Worm (Caenorhabditis elegans) whole organism, young adult: ENCODE measurements around the gene C40A11.7.

ENCODE experiments used
- B0261.1 ChIP-seq: sonication (generic microtip); optimal IDR thresholded peaks from 2 replicates; lab custom pipeline; 2016; ENCODE audit warnings: mild to moderate bottlenecking, missing genetic modification characterization, moderate library complexity, missing compliant biosample characterization
- C06A6.2 ChIP-seq: fragments of 200-800 bp; sonication (Bioruptor generic); conservative IDR thresholded peaks from 2 replicates; pipeline ENCODE4 v1.3.6; 2022; ENCODE audit warnings: missing genetic modification characterization, missing compliant biosample characterization
- D2030.7 ChIP-seq: fragments of 200-800 bp; sonication (Bioruptor generic); IDR thresholded peaks from 2 replicates; pipeline ENCODE4 v1.3.6; 2022; ENCODE audit warnings: missing genetic modification reagents, missing genetic modification characterization, missing compliant biosample characterization
- F23B12.7 ChIP-seq: sonication (generic microtip); optimal IDR thresholded peaks from 2 replicates; lab custom pipeline; 2017; ENCODE audit warnings: missing genetic modification characterization, mild to moderate bottlenecking, missing compliant biosample characterization, antibody characterized with exemption, moderate library complexity; ENCODE audit not compliant: insufficient read depth
- Y53F4B.3 ChIP-seq: fragments of 200-800 bp; sonication (Bioruptor generic); IDR thresholded peaks from 2 replicates; pipeline ENCODE4 v1.3.6; 2022; ENCODE audit warnings: missing genetic modification reagents, missing genetic modification characterization, missing compliant biosample characterization
- Y95B8A.8 ChIP-seq: fragments of 200-800 bp; sonication (Bioruptor generic); IDR thresholded peaks from 2 replicates; pipeline ENCODE4 v1.3.6; 2022; ENCODE audit warnings: missing genetic modification reagents, missing genetic modification characterization, missing compliant biosample characterization
- aptf-2 ChIP-seq: fragments of 200-800 bp; sonication (Bioruptor generic); conservative IDR thresholded peaks from 2 replicates; pipeline ENCODE4 v1.3.6; 2022; ENCODE audit warnings: missing genetic modification reagents, missing genetic modification characterization, missing compliant biosample characterization
- aptf-3 ChIP-seq: fragments of 200-800 bp; sonication (Bioruptor generic); IDR thresholded peaks from 2 replicates; pipeline ENCODE4 v1.3.6; 2022; ENCODE audit warnings: missing genetic modification characterization, missing compliant biosample characterization
- attf-5 ChIP-seq: fragments of 200-800 bp; sonication (Bioruptor generic); optimal IDR thresholded peaks from 2 replicates; lab custom pipeline; 2018; ENCODE audit warnings: mild to moderate bottlenecking, missing genetic modification characterization, missing compliant biosample characterization
- ceh-100 ChIP-seq: fragments of 200-800 bp; sonication (Bioruptor generic); IDR thresholded peaks from 2 replicates; pipeline ENCODE4 v1.3.6; 2022; ENCODE audit warnings: missing genetic modification reagents, missing genetic modification characterization, missing compliant biosample characterization
- ceh-58 ChIP-seq: fragments of 200-800 bp; sonication (Bioruptor generic); IDR thresholded peaks from 2 replicates; pipeline ENCODE4 v1.3.6; 2022; ENCODE audit warnings: missing genetic modification characterization, missing compliant biosample characterization
- chd-7 ChIP-seq: sonication (generic microtip); optimal IDR thresholded peaks from 2 replicates; lab custom pipeline; 2016; ENCODE audit warnings: mild to moderate bottlenecking, missing genetic modification characterization, moderate library complexity, missing compliant biosample characterization
- dpl-1 ChIP-seq: fragments of 150-350 bp; optimal IDR thresholded peaks from 2 replicates; lab custom pipeline; 2014; ENCODE audit warnings: missing biosample characterization, missing genetic modification reagents, missing genetic modification characterization
- egrh-3 ChIP-seq: fragments of 200-800 bp; sonication (Bioruptor generic); IDR thresholded peaks from 2 replicates; pipeline ENCODE4 v1.3.6; 2022; ENCODE audit warnings: missing genetic modification reagents, missing genetic modification characterization, missing compliant biosample characterization
- ekl-4 ChIP-seq: fragments of 200-800 bp; sonication (Bioruptor generic); IDR thresholded peaks from 2 replicates; pipeline ENCODE4 v1.3.6; 2022; ENCODE audit warnings: missing genetic modification reagents, missing genetic modification characterization, missing compliant biosample characterization
- gei-17 ChIP-seq: fragments of 200-800 bp; sonication (Bioruptor generic); optimal IDR thresholded peaks from 2 replicates; lab custom pipeline; 2018; ENCODE audit warnings: mild to moderate bottlenecking, missing genetic modification characterization, missing compliant biosample characterization
- him-1 ChIP-seq: sonication (generic microtip); optimal IDR thresholded peaks from 2 replicates; lab custom pipeline; 2016; ENCODE audit warnings: missing genotype, missing genetic modification reagents, missing genetic modification characterization, missing compliant biosample characterization
- hlh-12 ChIP-seq: sonication (generic microtip); optimal IDR thresholded peaks from 2 replicates; lab custom pipeline; 2016; ENCODE audit warnings: missing genetic modification characterization, missing compliant biosample characterization
- hmg-1.2 ChIP-seq: fragments of 200-800 bp; sonication (Bioruptor generic); IDR thresholded peaks from 2 replicates; pipeline ENCODE4 v1.3.6; 2022; ENCODE audit warnings: missing genetic modification reagents, missing genetic modification characterization, missing compliant biosample characterization
- lag-1 ChIP-seq: fragments of 200-800 bp; sonication (Bioruptor generic); IDR thresholded peaks from 2 replicates; pipeline ENCODE4 v1.3.6; 2022; ENCODE audit warnings: missing genetic modification reagents, missing genetic modification characterization, missing compliant biosample characterization
- let-607 ChIP-seq, 2 experiments: fragments of 200-800 bp in 1 of 2; sonication (Bioruptor generic) in 1 of 2; sonication (generic microtip) in 1 of 2; optimal IDR thresholded peaks; 2 replicates each; lab custom pipeline; 2016 to 2018; ENCODE audit warnings: mild to moderate bottlenecking in 2 of 2, missing compliant biosample characterization in 2 of 2, missing genetic modification characterization in 2 of 2, moderate library complexity in 2 of 2, missing genotype in 1 of 2
- lin-35 ChIP-seq, 3 experiments: fragments of 150-350 bp in 2 of 3; sonication (generic microtip) in 1 of 3; optimal IDR thresholded peaks; 2 replicates each; lab custom pipeline; 2014 to 2018; ENCODE audit warnings: missing biosample characterization in 3 of 3, missing genetic modification characterization in 3 of 3, missing genetic modification reagents in 3 of 3
- lin-40 ChIP-seq: sonication (generic microtip); optimal IDR thresholded peaks from 2 replicates; lab custom pipeline; 2016; ENCODE audit warnings: missing genetic modification characterization, mild to moderate bottlenecking, missing compliant biosample characterization, missing genotype, missing genetic modification reagents
- lin-54 ChIP-seq: fragments of 200-800 bp; sonication (Bioruptor generic); optimal IDR thresholded peaks from 2 replicates; lab custom pipeline; 2018; ENCODE audit warnings: mild to moderate bottlenecking, missing genetic modification characterization, missing compliant biosample characterization
- lir-1 ChIP-seq: fragments of 200-800 bp; sonication (Bioruptor generic); conservative IDR thresholded peaks from 2 replicates; pipeline ENCODE4 v1.3.6; 2022; ENCODE audit warnings: missing genetic modification reagents, missing genetic modification characterization, missing compliant biosample characterization
- lsl-1 ChIP-seq: fragments of 200-800 bp; sonication (Bioruptor generic); optimal IDR thresholded peaks from 2 replicates; lab custom pipeline; 2018; ENCODE audit warnings: mild to moderate bottlenecking, missing genetic modification characterization, moderate library complexity, missing compliant biosample characterization
- mes-4 ChIP-seq: sonication (generic microtip); optimal IDR thresholded peaks from 2 replicates; lab custom pipeline; 2016; ENCODE audit warnings: missing genotype, missing genetic modification characterization, missing compliant biosample characterization
- nfyb-1 ChIP-seq: fragments of 200-800 bp; sonication (Bioruptor generic); IDR thresholded peaks from 2 replicates; pipeline ENCODE4 v1.3.6; 2022; ENCODE audit warnings: missing genetic modification reagents, missing genetic modification characterization, missing compliant biosample characterization
- rec-8 ChIP-seq, 2 experiments: sonication (generic microtip); optimal IDR thresholded peaks; 2 replicates each; lab custom pipeline; 2016; ENCODE audit warnings: mild to moderate bottlenecking in 2 of 2, missing genetic modification characterization in 2 of 2, missing genetic modification reagents in 2 of 2, missing genotype in 2 of 2, missing biosample characterization in 1 of 2, missing compliant biosample characterization in 1 of 2, moderate library complexity in 1 of 2
- rpc-1 ChIP-seq, 2 experiments: fragments of 150-350 bp in 1 of 2; sonication (generic microtip) in 1 of 2; optimal IDR thresholded peaks; 2 replicates each; lab custom pipeline; 2014 to 2018; ENCODE audit warnings: missing biosample characterization in 1 of 2, missing genetic modification characterization in 1 of 2, missing genetic modification reagents in 1 of 2, missing genotype in 1 of 2
- tbp1 ChIP-seq: fragments of 200-800 bp; sonication (Bioruptor generic); optimal IDR thresholded peaks from 2 replicates; lab custom pipeline; 2018; ENCODE audit warnings: mild to moderate bottlenecking, missing genetic modification characterization, missing compliant biosample characterization
- tlf-1 ChIP-seq: fragments of 200-800 bp; sonication (Bioruptor generic); optimal IDR thresholded peaks from 2 replicates; lab custom pipeline; 2018; ENCODE audit warnings: mild to moderate bottlenecking, missing genetic modification characterization, missing compliant biosample characterization
- unc-62 ChIP-seq: fragments of 150-350 bp; optimal IDR thresholded peaks from 2 replicates; lab custom pipeline; 2014; ENCODE audit warnings: missing biosample characterization, missing genetic modification reagents, missing genetic modification characterization
- ztf-3 ChIP-seq: fragments of 200-800 bp; sonication (Bioruptor generic); optimal IDR thresholded peaks from 2 replicates; lab custom pipeline; 2018; ENCODE audit warnings: mild to moderate bottlenecking, missing genetic modification characterization, missing compliant biosample characterization

C40A11.7 gene

ce11 chrII:2122091-2122490 is 28.3 kb downstream of the C40A11.7 start, which contains the start of gene math-37:
Gene math-37, minus strand, starts transcription at chrII:2122191.
- no peak for TF ChIP-seq lir-1 (GFP tag; lab: Robert Waterston, UW)
- TF ChIP-seq F23B12.7 (tag; lab: Kevin White, UChicago), result no peak
- TF ChIP-seq chd-7 (tag; lab: Kevin White, UChicago), result no peak
- TF ChIP-seq attf-5 (GFP tag; lab: Kevin White, UChicago), result no peak
- TF ChIP-seq tlf-1 (GFP tag; lab: Kevin White, UChicago), result no peak

ce11 chrII:2116794-2117193 is 33.6 kb downstream of the C40A11.7 start, which contains the start of gene srh-195:
Gene srh-195, minus strand, starts transcription at chrII:2116894.
- TF ChIP-seq him-1 (tag; lab: Kevin White, UChicago) (no peak), C06A6.2 (GFP tag; lab: Robert Waterston, UW) (no peak), Y53F4B.3 (no peak), aptf-2 (GFP tag; lab: Robert Waterston, UW) (no peak), hlh-12 (no peak), lag-1 (GFP tag; lab: Robert Waterston, UW) (no peak), egrh-3 (GFP tag; lab: Robert Waterston, UW) (no peak), ztf-3 (GFP tag; lab: Kevin White, UChicago) (no peak), rec-8 (tag; optimal IDR thresholded peaks at IDR 0.05; lab: Kevin White, UChicago) (no peak), nfyb-1 (no peak), ceh-58 (GFP tag; lab: Robert Waterston, UW) (no peak), tbp1 (GFP tag; lab: Kevin White, UChicago) (no peak), aptf-3 (GFP tag; lab: Robert Waterston, UW) (no peak), hmg-1.2 (GFP tag; lab: Robert Waterston, UW) (no peak), lin-54 (GFP tag; lab: Kevin White, UChicago) (no peak)

- TF ChIP-seq unc-62 (GFP tag; lab: Kevin White, UChicago) (no peak), gei-17 (no peak), let-607 (tag; optimal IDR thresholded peaks at IDR 0.05; lab: Kevin White, UChicago) (no peak), lin-40 (tag; lab: Kevin White, UChicago) (no peak), B0261.1 (no peak), chd-7 (tag; lab: Kevin White, UChicago) (no peak), dpl-1 (GFP tag; lab: Kevin White, UChicago) (no peak), D2030.7 (GFP tag; lab: Robert Waterston, UW) (no peak), lsl-1 (GFP tag; lab: Kevin White, UChicago) (no peak), rpc-1 (optimal IDR thresholded peaks at IDR 0.05; lab: Kevin White, UChicago) (no peak), rpc-1 (tag; optimal IDR thresholded peaks at IDR 0.05; lab: Kevin White, UChicago) (no peak), Y95B8A.8 (GFP tag; lab: Robert Waterston, UW) (no peak), lin-35 (GFP tag; optimal IDR thresholded peaks at IDR 0.05; lab: Kevin White, UChicago) (no peak), mes-4 (tag; lab: Kevin White, UChicago) (no peak), ceh-100 (GFP tag; lab: Robert Waterston, UW) (no peak), ekl-4 (GFP tag; lab: Robert Waterston, UW) (no peak), hlh-12 (no peak), lin-54 (GFP tag; lab: Kevin White, UChicago) (no peak)
Observed at ce11 chrII:2114488-2114887, 35.9 kb downstream of the C40A11.7 start.
